Worm (Caenorhabditis elegans): Measurements from ENCODE around the gene byn-1.

byn-1 gene

DNA sequence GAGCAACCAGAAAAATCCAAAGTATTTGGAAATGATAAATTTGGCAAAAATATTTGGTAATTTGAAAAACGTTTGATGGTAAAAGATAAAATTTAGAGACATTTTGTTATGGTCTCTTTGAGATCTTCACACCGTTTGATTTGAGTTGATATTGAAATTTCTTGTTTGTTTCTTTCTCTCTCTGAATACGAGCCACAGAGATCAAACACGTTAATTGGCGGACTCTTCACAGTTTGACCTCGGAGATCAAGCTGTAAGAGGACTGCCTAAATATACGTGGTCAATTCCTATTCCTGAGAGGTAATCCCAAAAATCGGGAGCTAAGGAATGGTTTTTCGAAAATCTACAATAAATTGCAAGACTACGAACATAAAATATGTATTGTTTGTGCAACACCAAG is 36.9 kb downstream of the byn-1 start:
- no peak for TF ChIP-seq tbx-7 (tag; optimal IDR thresholded peaks at IDR 0.05)
- no peak for TF ChIP-seq ceh-2 (tag; optimal IDR thresholded peaks at IDR 0.05)
- no peak for TF ChIP-seq lin-11 (tag; optimal IDR thresholded peaks at IDR 0.05)
- TF ChIP-seq sdc-2 (tag; optimal IDR thresholded peaks at IDR 0.05), result no peak
- no peak for TF ChIP-seq unc-55 (GFP tag; optimal IDR thresholded peaks at IDR 0.05)
- TF ChIP-seq nhr-232 (tag; optimal IDR thresholded peaks at IDR 0.05), result no peak
- no peak for TF ChIP-seq F13H6.1 (tag; optimal IDR thresholded peaks at IDR 0.05)
- no peak for TF ChIP-seq ceh-6 (GFP tag; optimal IDR thresholded peaks at IDR 0.05)
- no peak for TF ChIP-seq eyg-1 (tag; optimal IDR thresholded peaks at IDR 0.05)
- no peak for TF ChIP-seq ceh-14 (tag; optimal IDR thresholded peaks at IDR 0.05)
- no peak for TF ChIP-seq ceh-22 (tag; optimal IDR thresholded peaks at IDR 0.05)
- TF ChIP-seq tbx-2 (tag; optimal IDR thresholded peaks at IDR 0.05), result no peak
- no peak for TF ChIP-seq pha-4 (tag; optimal IDR thresholded peaks at IDR 0.05)
- TF ChIP-seq npax-4 (tag; optimal IDR thresholded peaks at IDR 0.05), result no peak
- no peak for TF ChIP-seq K09A11.1 (tag; optimal IDR thresholded peaks at IDR 0.05; ENCODE audit: insufficient read depth)
- no peak for TF ChIP-seq sox-2 (GFP tag; IDR thresholded peaks at IDR 0.05)
- no peak for TF ChIP-seq ceh-45 (GFP tag; IDR thresholded peaks at IDR 0.05)

DNA sequence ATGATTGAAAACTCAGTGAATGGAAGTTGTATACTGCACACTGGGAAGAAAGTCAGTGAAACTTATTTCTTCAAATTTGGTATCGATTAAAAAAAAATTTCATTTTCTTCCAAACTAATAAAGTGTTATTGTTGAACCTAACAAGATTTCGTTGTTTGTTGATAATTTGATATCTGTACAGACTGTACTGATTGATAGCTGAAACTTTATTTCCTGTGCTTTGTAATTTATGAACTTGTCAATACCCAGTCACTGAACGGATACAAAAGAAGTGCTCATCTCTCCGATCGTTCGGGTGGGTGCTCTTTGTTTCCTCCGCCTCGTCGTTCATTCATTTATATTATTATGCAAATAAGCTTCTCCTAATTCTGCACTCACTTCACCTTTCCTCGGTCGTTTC is 37.3 kb downstream of the byn-1 start, which contains the start of gene F31E3.12:
Gene F31E3.12 (plus strand): TSS at position 301 of the 400 bp plus-strand sequence.
- TF ChIP-seq sox-4 (tag; optimal IDR thresholded peaks at IDR 0.05), result no peak
- TF ChIP-seq ceh-34 (tag; optimal IDR thresholded peaks at IDR 0.05), result no peak
- no peak for TF ChIP-seq odd-2 (tag; optimal IDR thresholded peaks at IDR 0.05)
- TF ChIP-seq fkh-6 (tag; optimal IDR thresholded peaks at IDR 0.05), result no peak
- no peak for TF ChIP-seq nhr-11 (tag; optimal IDR thresholded peaks at IDR 0.05)
- TF ChIP-seq dmd-4 (tag; optimal IDR thresholded peaks at IDR 0.05; ENCODE audit: borderline replicate concordance), result no peak
- no peak for TF ChIP-seq rnt-1 (tag; optimal IDR thresholded peaks at IDR 0.05)
- no peak for TF ChIP-seq ceh-24 (tag; optimal IDR thresholded peaks at IDR 0.05)
- TF ChIP-seq pag-3 (tag; optimal IDR thresholded peaks at IDR 0.05; ENCODE audit: borderline replicate concordance), result no peak
- no peak for TF ChIP-seq ceh-22 (tag; optimal IDR thresholded peaks at IDR 0.05)
- TF ChIP-seq pha-4 (tag; optimal IDR thresholded peaks at IDR 0.05), result no peak

DNA sequence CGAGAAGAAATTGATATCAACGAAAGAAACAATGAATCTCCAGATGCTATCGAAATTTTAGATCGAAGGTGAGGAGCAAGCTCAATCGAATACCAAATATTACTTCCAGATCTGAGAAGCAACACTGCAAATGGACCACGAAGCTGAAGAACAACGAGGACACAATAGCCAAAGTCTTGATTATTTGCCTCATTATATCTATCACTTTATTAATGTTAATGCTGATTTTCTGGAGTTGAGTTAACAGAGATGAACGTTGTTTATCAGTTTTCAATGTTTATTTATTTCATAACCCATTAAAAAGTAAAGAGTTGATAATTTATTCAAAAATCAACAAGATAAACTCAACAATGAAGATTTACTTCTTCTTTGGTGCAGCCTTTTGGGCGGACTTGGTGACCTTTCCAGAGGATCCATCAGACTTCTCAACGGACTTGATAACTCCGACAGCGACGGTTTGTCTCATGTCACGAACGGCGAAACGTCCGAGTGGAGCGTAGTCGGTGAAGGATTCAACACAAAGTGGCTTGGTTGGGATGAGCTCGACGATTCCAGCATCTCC is 38.1 kb downstream of the byn-1 start:
- no peak for TF ChIP-seq rnt-1 (tag; optimal IDR thresholded peaks at IDR 0.05)
- TF ChIP-seq K02D7.2 (tag; optimal IDR thresholded peaks at IDR 0.05), result no peak
- no peak for TF ChIP-seq tbx-7 (tag; optimal IDR thresholded peaks at IDR 0.05)
- no peak for TF ChIP-seq syd-9 (tag; optimal IDR thresholded peaks at IDR 0.05)
- no peak for TF ChIP-seq dmd-4 (tag; optimal IDR thresholded peaks at IDR 0.05; ENCODE audit: borderline replicate concordance)
- TF ChIP-seq gmeb-2 (tag; optimal IDR thresholded peaks at IDR 0.05), result no peak
- TF ChIP-seq ceh-19 (GFP tag; optimal IDR thresholded peaks at IDR 0.05), result no peak
- TF ChIP-seq fkh-6 (tag; optimal IDR thresholded peaks at IDR 0.05), result no peak
- TF ChIP-seq hlh-15 (tag; optimal IDR thresholded peaks at IDR 0.05), result no peak
- TF ChIP-seq ceh-2 (tag; optimal IDR thresholded peaks at IDR 0.05), result no peak

DNA sequence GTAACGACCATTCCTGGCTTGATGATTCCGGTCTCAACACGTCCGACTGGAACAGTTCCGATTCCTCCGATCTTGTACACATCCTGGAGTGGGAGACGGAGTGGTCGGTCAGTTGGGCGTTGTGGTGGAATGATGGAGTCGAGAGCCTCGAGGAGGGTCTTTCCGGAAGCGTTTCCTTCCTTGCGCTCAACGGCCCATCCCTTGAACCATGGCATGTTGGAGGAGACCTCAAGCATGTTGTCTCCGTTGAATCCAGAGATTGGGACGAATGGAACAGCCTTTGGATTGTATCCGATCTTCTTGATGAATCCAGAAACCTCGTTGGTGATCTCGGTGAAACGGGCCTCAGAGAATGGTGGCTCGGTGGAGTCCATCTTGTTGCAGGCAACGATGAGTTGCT is 38.9 kb downstream of the byn-1 start:
- TF ChIP-seq fkh-6 (tag; optimal IDR thresholded peaks at IDR 0.05) (no peak), ceh-31 (tag; optimal IDR thresholded peaks at IDR 0.05) (no peak), che-1 (tag; optimal IDR thresholded peaks at IDR 0.05) (no peak)

DNA sequence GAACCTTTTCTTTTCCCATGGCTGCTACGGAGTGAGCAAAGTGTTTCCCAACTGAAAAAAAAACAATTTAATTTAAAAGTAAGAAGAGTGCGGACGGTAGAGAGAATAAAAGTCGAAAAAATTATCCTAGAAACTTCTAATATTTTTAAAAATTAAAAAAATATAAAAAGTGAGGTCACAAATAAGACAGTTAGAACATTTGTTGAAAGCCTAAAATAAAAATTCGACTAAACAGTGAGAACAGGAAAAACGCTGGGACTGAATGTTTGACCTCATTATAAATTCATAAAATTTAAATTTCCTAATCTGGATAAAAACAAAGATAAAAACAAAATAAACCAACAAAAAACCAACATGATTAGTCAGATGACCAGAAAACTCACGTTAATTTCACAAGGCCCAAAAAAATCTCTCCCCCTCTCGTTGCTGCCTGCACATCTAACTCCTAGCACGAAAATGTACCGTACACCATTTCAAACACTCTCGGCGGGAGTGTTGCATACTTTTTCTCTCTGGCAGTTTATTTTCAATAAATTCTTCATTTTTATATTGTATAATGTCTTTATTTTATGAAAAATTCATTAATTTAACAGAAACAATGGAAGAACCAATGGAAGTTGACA is 40.0 kb downstream of the byn-1 start, which contains the start of the genes eef-1A.1 and rfc-4:
Gene eef-1A.1 (minus strand): TSS at position 51 of the 623 bp plus-strand sequence.
Gene rfc-4 (plus strand): TSS at position 592 of the 623 bp plus-strand sequence.
- TF ChIP-seq nhr-232 (tag; optimal IDR thresholded peaks at IDR 0.05) (no peak), hlh-13 (GFP tag; optimal IDR thresholded peaks at IDR 0.05) (no peak), mec-3 (tag; optimal IDR thresholded peaks at IDR 0.05; ENCODE audit: borderline replicate concordance) (no peak), dve-1 (tag; optimal IDR thresholded peaks at IDR 0.05) (peak; percentile 72), pag-3 (tag; optimal IDR thresholded peaks at IDR 0.05; ENCODE audit: borderline replicate concordance) (no peak), ceh-19 (GFP tag; optimal IDR thresholded peaks at IDR 0.05) (no peak), T23F11.4 (GFP tag; optimal IDR thresholded peaks at IDR 0.05) (no peak), ceh-9 (tag; optimal IDR thresholded peaks at IDR 0.05) (no peak), ceh-31 (tag; optimal IDR thresholded peaks at IDR 0.05) (peak; percentile 74), gmeb-2 (tag; optimal IDR thresholded peaks at IDR 0.05) (peak; percentile 48), tbx-2 (tag; optimal IDR thresholded peaks at IDR 0.05) (peak; percentile 66), lin-11 (tag; optimal IDR thresholded peaks at IDR 0.05) (peak; percentile 21), Y22D7AL.16 (tag; optimal IDR thresholded peaks at IDR 0.05) (no peak), elt-4 (tag; optimal IDR thresholded peaks at IDR 0.05) (no peak), ets-4 (tag; optimal IDR thresholded peaks at IDR 0.05) (peak; percentile 65), ceh-30 (tag; optimal IDR thresholded peaks at IDR 0.05) (peak; percentile 40), rnt-1 (tag; optimal IDR thresholded peaks at IDR 0.05) (peak; percentile 34), ceh-24 (tag; optimal IDR thresholded peaks at IDR 0.05) (no peak), ztf-16 (tag; optimal IDR thresholded peaks at IDR 0.05) (peak; percentile 7), nhr-11 (tag; optimal IDR thresholded peaks at IDR 0.05) (no peak)
